Worm (Caenorhabditis elegans): ENCODE data around the gene K03B8.8.

DNA sequence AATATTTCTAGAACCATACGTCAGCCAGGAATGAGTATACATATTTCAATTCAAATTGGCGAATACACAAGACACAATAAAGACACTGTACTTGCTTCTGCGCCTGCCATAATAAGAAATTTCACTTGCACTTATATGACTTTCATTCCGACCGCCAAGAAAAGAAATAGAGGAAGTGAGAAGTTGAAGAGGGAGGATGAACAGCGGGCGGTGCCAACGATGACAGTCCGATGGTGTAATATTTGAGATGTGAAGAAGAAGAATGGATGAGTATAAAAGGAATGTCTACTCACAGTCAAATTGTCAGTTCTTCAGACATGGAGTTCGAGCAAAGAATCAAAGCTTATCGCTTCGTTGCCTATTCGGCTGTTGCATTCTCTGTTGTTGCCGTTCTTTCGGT lies 25.7 kb downstream of the K03B8.8 start, which contains the start of gene col-154:
- TF ChIP-seq klf-2 (GFP tag; conservative IDR thresholded peaks at IDR 0.05): no peak
- TF ChIP-seq cog-1 (tag; optimal IDR thresholded peaks at IDR 0.05): no peak
- TF ChIP-seq flt-1 (GFP tag; IDR thresholded peaks at IDR 0.05): no peak
- no peak for TF ChIP-seq ztf-29 (GFP tag; IDR thresholded peaks at IDR 0.05)
- no peak for TF ChIP-seq ztf-23 (GFP tag; IDR thresholded peaks at IDR 0.05)
- no peak for TF ChIP-seq ref-1 (GFP tag; conservative IDR thresholded peaks at IDR 0.05)
- no peak for TF ChIP-seq T22C8.4 (GFP tag; IDR thresholded peaks at IDR 0.05)
